Worm (Caenorhabditis elegans) whole organism, late embryonic: Measurements from ENCODE around the gene myrf-1.

Source experiments
- C08G9.2 ChIP-seq: sonication (generic microtip); optimal IDR thresholded peaks from 2 replicates; lab custom pipeline; 2016; ENCODE audit warnings: mild to moderate bottlenecking, missing genetic modification characterization, moderate library complexity, missing compliant biosample characterization
- C38D4.7 ChIP-seq: fragments of 200-800 bp; sonication (Bioruptor generic); optimal IDR thresholded peaks from 2 replicates; lab custom pipeline; 2018; ENCODE audit warnings: mild to moderate bottlenecking, missing genetic modification characterization, moderate library complexity, missing compliant biosample characterization
- F13H6.1 ChIP-seq: sonication (generic microtip); optimal IDR thresholded peaks from 2 replicates; lab custom pipeline; 2016; ENCODE audit warnings: missing genetic modification characterization, missing compliant biosample characterization
- K02D7.2 ChIP-seq: sonication (generic microtip); optimal IDR thresholded peaks from 2 replicates; lab custom pipeline; 2017; ENCODE audit warnings: mild to moderate bottlenecking, missing genetic modification characterization, missing compliant biosample characterization
- T23F11.4 ChIP-seq: fragments of 200-800 bp; sonication (Bioruptor generic); optimal IDR thresholded peaks from 2 replicates; lab custom pipeline; 2018; ENCODE audit warnings: mild to moderate bottlenecking, missing genetic modification characterization, missing compliant biosample characterization
- Y22D7AL.16 ChIP-seq: sonication (generic microtip); optimal IDR thresholded peaks from 2 replicates; lab custom pipeline; 2016; ENCODE audit warnings: missing genetic modification characterization, missing compliant biosample characterization
- ahr-1 ChIP-seq: sonication (generic microtip); optimal IDR thresholded peaks from 2 replicates; lab custom pipeline; 2016; ENCODE audit warnings: missing genetic modification characterization, missing compliant biosample characterization
- ama-1 ChIP-seq: fragments of 150-350 bp; optimal IDR thresholded peaks from 2 replicates; lab custom pipeline; 2014
- ceh-22 ChIP-seq: sonication (generic microtip); optimal IDR thresholded peaks from 2 replicates; lab custom pipeline; 2017; ENCODE audit warnings: missing biosample characterization, missing genetic modification characterization
- ceh-48 ChIP-seq: sonication (generic microtip); optimal IDR thresholded peaks from 2 replicates; lab custom pipeline; 2016; ENCODE audit warnings: missing genetic modification characterization, inconsistent platforms, missing compliant biosample characterization
- che-1 ChIP-seq: sonication (generic microtip); optimal IDR thresholded peaks from 2 replicates; lab custom pipeline; 2016; ENCODE audit warnings: mild to moderate bottlenecking, missing genetic modification characterization, missing compliant biosample characterization
- ets-4 ChIP-seq: sonication (generic microtip); optimal IDR thresholded peaks from 2 replicates; lab custom pipeline; 2016; ENCODE audit warnings: missing genetic modification characterization, missing compliant biosample characterization
- fax-1 ChIP-seq: sonication (generic microtip); optimal IDR thresholded peaks from 2 replicates; lab custom pipeline; 2016; ENCODE audit warnings: missing genotype, missing genetic modification characterization, missing compliant biosample characterization
- fkh-10 ChIP-seq: fragments of 150-350 bp; optimal IDR thresholded peaks from 2 replicates; lab custom pipeline; 2014; ENCODE audit warnings: missing biosample characterization, missing genetic modification reagents, missing genetic modification characterization
- gmeb-2 ChIP-seq: sonication (generic microtip); optimal IDR thresholded peaks from 2 replicates; lab custom pipeline; 2016; ENCODE audit warnings: missing genetic modification characterization, inconsistent platforms, missing compliant biosample characterization
- hlh-13 ChIP-seq: fragments of 200-800 bp; sonication (Bioruptor generic); optimal IDR thresholded peaks from 2 replicates; lab custom pipeline; 2018; ENCODE audit warnings: mild to moderate bottlenecking, missing genetic modification characterization, missing compliant biosample characterization
- hlh-15 ChIP-seq: sonication (generic microtip); optimal IDR thresholded peaks from 2 replicates; lab custom pipeline; 2016; ENCODE audit warnings: missing genetic modification characterization, missing compliant biosample characterization
- hlh-30 ChIP-seq: sonication (generic microtip); optimal IDR thresholded peaks from 2 replicates; lab custom pipeline; 2017; ENCODE audit warnings: antibody characterized with exemption, missing genetic modification characterization, missing compliant biosample characterization; ENCODE audit not compliant: insufficient read depth
- hlh-6 ChIP-seq: sonication (generic microtip); optimal IDR thresholded peaks from 2 replicates; lab custom pipeline; 2016; ENCODE audit warnings: missing genotype, missing genetic modification characterization, missing compliant biosample characterization
- lim-6 ChIP-seq: sonication (generic microtip); optimal IDR thresholded peaks from 2 replicates; lab custom pipeline; 2016; ENCODE audit warnings: missing genetic modification characterization, missing compliant biosample characterization
- lin-11 ChIP-seq: fragments of 200-800 bp; sonication (Bioruptor generic); optimal IDR thresholded peaks from 2 replicates; lab custom pipeline; 2018; ENCODE audit warnings: mild to moderate bottlenecking, missing genetic modification characterization, missing compliant biosample characterization
- nhr-232 ChIP-seq: sonication (generic microtip); optimal IDR thresholded peaks from 2 replicates; lab custom pipeline; 2016; ENCODE audit warnings: missing genetic modification characterization, missing compliant biosample characterization
- npax-4 ChIP-seq: sonication (generic microtip); optimal IDR thresholded peaks from 2 replicates; lab custom pipeline; 2016; ENCODE audit warnings: missing genetic modification characterization, missing compliant biosample characterization
- pax-1 ChIP-seq: fragments of 150-350 bp; optimal IDR thresholded peaks from 2 replicates; lab custom pipeline; 2014; ENCODE audit warnings: missing biosample characterization, missing genetic modification characterization
- pha-2 ChIP-seq: sonication (generic microtip); optimal IDR thresholded peaks from 2 replicates; lab custom pipeline; 2017; ENCODE audit warnings: mild to moderate bottlenecking, missing genetic modification characterization, missing compliant biosample characterization
- pqm-1 ChIP-seq: sonication (generic microtip); optimal IDR thresholded peaks from 2 replicates; lab custom pipeline; 2016; ENCODE audit warnings: missing genetic modification characterization, missing compliant biosample characterization
- pros-1 ChIP-seq: fragments of 150-350 bp; optimal IDR thresholded peaks from 2 replicates; lab custom pipeline; 2014; ENCODE audit warnings: missing biosample characterization, missing genetic modification reagents, missing genetic modification characterization
- sdc-2 ChIP-seq: sonication (generic microtip); optimal IDR thresholded peaks from 2 replicates; lab custom pipeline; 2016; ENCODE audit warnings: missing genotype, missing genetic modification characterization, missing compliant biosample characterization
- sox-2 ChIP-seq: fragments of 200-800 bp; sonication (Bioruptor generic); IDR thresholded peaks from 2 replicates; pipeline ENCODE4 v1.3.6; 2022; ENCODE audit warnings: missing genetic modification reagents, missing genetic modification characterization, missing compliant biosample characterization
- sox-4 ChIP-seq: sonication (generic microtip); optimal IDR thresholded peaks from 2 replicates; lab custom pipeline; 2017; ENCODE audit warnings: mild to moderate bottlenecking, missing genetic modification characterization, inconsistent platforms, missing compliant biosample characterization
- syd-9 ChIP-seq: sonication (generic microtip); optimal IDR thresholded peaks from 2 replicates; lab custom pipeline; 2016; ENCODE audit warnings: mild to moderate bottlenecking, missing genetic modification characterization, moderate library complexity, missing compliant biosample characterization
- tbx-2 ChIP-seq: sonication (generic microtip); optimal IDR thresholded peaks from 2 replicates; lab custom pipeline; 2016; ENCODE audit warnings: missing genetic modification characterization, missing compliant biosample characterization
- ttx-3 ChIP-seq: sonication (generic microtip); optimal IDR thresholded peaks from 2 replicates; lab custom pipeline; 2016; ENCODE audit warnings: missing genetic modification reagents, missing genetic modification characterization, missing compliant biosample characterization
- unc-3 ChIP-seq, 2 experiments: fragments of 200-800 bp in 1 of 2; sonication (Bioruptor generic) in 1 of 2; sonication (generic microtip) in 1 of 2; conservative IDR thresholded peaks in 1 of 2; optimal IDR thresholded peaks in 1 of 2; 2 replicates each; pipeline versions ENCODE4 v1.3.6 to Lab custom; 2016 to 2022; ENCODE audit warnings: missing compliant biosample characterization in 2 of 2, missing genetic modification characterization in 2 of 2, missing genetic modification reagents in 1 of 2
- unc-42 ChIP-seq: sonication (generic microtip); optimal IDR thresholded peaks from 2 replicates; lab custom pipeline; 2016; ENCODE audit warnings: missing genotype, missing genetic modification characterization, missing compliant biosample characterization
- unc-55 ChIP-seq: sonication (generic microtip); optimal IDR thresholded peaks from 2 replicates; lab custom pipeline; 2017; ENCODE audit warnings: missing biosample characterization, missing genetic modification reagents, missing genetic modification characterization
- ztf-16 ChIP-seq: sonication (generic microtip); optimal IDR thresholded peaks from 2 replicates; lab custom pipeline; 2017; ENCODE audit warnings: missing genetic modification characterization, missing compliant biosample characterization

Gene myrf-1

DNA sequence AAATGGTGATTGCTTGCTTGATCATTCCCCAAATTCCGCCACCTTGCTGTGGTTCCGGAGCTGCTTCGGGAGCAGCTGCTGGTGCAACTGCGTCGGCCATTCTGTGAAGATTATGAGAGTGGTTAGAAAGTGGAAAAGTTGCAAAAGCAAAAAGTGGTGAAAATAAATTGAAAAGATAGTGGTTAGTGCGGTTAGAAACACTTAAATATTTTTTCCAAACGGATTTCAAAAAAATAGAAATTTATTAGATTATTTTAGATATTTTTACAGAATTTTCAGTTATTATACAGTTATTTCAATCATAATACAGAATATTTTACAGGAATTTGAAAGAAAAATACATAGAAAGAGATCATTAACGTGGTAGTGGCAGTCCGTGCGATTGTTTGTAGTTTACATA, 35.2 kb upstream of the myrf-1 start, which contains the start of gene R166.2:
Gene R166.2, minus strand, starts transcription at position 101 of the 400 bp plus-strand sequence.
- no peak for TF ChIP-seq pha-2 (tag; lab: Kevin White, UChicago)
- TF ChIP-seq lin-11 (tag; lab: Kevin White, UChicago): no peak
- no peak for TF ChIP-seq ahr-1 (tag; lab: Kevin White, UChicago)
- TF ChIP-seq unc-55 (GFP tag; lab: Kevin White, UChicago): no peak
- TF ChIP-seq K02D7.2 (tag; lab: Kevin White, UChicago): no peak
- no peak for TF ChIP-seq hlh-30 (tag; lab: Kevin White, UChicago)
- TF ChIP-seq sdc-2 (tag; lab: Kevin White, UChicago): no peak
- TF ChIP-seq che-1: no peak
- no peak for TF ChIP-seq syd-9 (tag; lab: Kevin White, UChicago)
- TF ChIP-seq sox-2 (GFP tag; lab: Robert Waterston, UW): no peak
- TF ChIP-seq ttx-3 (tag; lab: Kevin White, UChicago): no peak
- TF ChIP-seq hlh-15 (tag; lab: Kevin White, UChicago): no peak
- no peak for TF ChIP-seq pax-1 (tag; lab: Kevin White, UChicago)
- no peak for TF ChIP-seq lim-6 (tag; lab: Kevin White, UChicago)
- no peak for TF ChIP-seq pros-1 (tag; lab: Kevin White, UChicago)
- TF ChIP-seq C38D4.7 (GFP tag; lab: Kevin White, UChicago): no peak
- no peak for TF ChIP-seq unc-42 (tag; lab: Kevin White, UChicago)

ce11 chrII:10533985-10534384, 31.6 kb upstream of the myrf-1 start:
- TF ChIP-seq nhr-232 (tag; lab: Kevin White, UChicago): no peak
- no peak for TF ChIP-seq ceh-48 (tag; lab: Kevin White, UChicago)
- no peak for TF ChIP-seq unc-3 (GFP tag; conservative IDR thresholded peaks at IDR 0.05; lab: Robert Waterston, UW)
- TF ChIP-seq unc-3 (tag; optimal IDR thresholded peaks at IDR 0.05; lab: Kevin White, UChicago): no peak
- no peak for TF ChIP-seq lim-6 (tag; lab: Kevin White, UChicago)
- TF ChIP-seq hlh-13 (GFP tag; lab: Kevin White, UChicago): no peak
- TF ChIP-seq C08G9.2 (tag; lab: Kevin White, UChicago): no peak
- TF ChIP-seq ets-4 (tag; lab: Kevin White, UChicago): no peak
- no peak for TF ChIP-seq ceh-22 (tag; lab: Kevin White, UChicago)
- TF ChIP-seq npax-4 (tag; lab: Kevin White, UChicago): no peak
- TF ChIP-seq ahr-1 (tag; lab: Kevin White, UChicago): no peak
- no peak for TF ChIP-seq K02D7.2 (tag; lab: Kevin White, UChicago)
- no peak for TF ChIP-seq T23F11.4
- TF ChIP-seq Y22D7AL.16 (tag; lab: Kevin White, UChicago): no peak
- no peak for TF ChIP-seq lin-11 (tag; lab: Kevin White, UChicago)
- TF ChIP-seq F13H6.1 (tag; lab: Kevin White, UChicago): no peak
- TF ChIP-seq fax-1 (tag; lab: Kevin White, UChicago): no peak
- TF ChIP-seq ztf-16 (tag; lab: Kevin White, UChicago): no peak
- TF ChIP-seq pha-2 (tag; lab: Kevin White, UChicago): no peak

ce11 chrII:10531604-10532003, 29.3 kb upstream of the myrf-1 start:
- TF ChIP-seq fkh-10 (GFP tag; lab: Kevin White, UChicago) (no peak), pqm-1 (tag; lab: Kevin White, UChicago) (no peak), tbx-2 (no peak), gmeb-2 (tag; lab: Kevin White, UChicago) (no peak), che-1 (no peak), sox-4 (tag; lab: Kevin White, UChicago) (no peak), hlh-6 (tag; lab: Kevin White, UChicago) (no peak), ceh-48 (tag; lab: Kevin White, UChicago) (no peak), ama-1 (lab: Kevin White, UChicago) (no peak)
